Worm (Caenorhabditis elegans) whole organism, L3 larva: ENCODE measurements around the gene grl-13.

Source experiments
- R02D3.7 ChIP-seq: fragments of 150-350 bp; optimal IDR thresholded peaks from 2 replicates; lab custom pipeline; 2014; ENCODE audit warnings: missing biosample characterization, missing genetic modification characterization
- ZK546.5 ChIP-seq: sonication (generic microtip); optimal IDR thresholded peaks from 2 replicates; lab custom pipeline; 2017; ENCODE audit warnings: missing biosample characterization, missing genetic modification characterization
- aly-2 ChIP-seq: fragments of 150-350 bp; optimal IDR thresholded peaks from 2 replicates; lab custom pipeline; 2014; ENCODE audit warnings: missing biosample characterization, missing genetic modification characterization
- ceh-28 ChIP-seq: fragments of 150-350 bp; optimal IDR thresholded peaks from 2 replicates; lab custom pipeline; 2014; ENCODE audit warnings: missing biosample characterization, missing genetic modification reagents, missing genetic modification characterization
- egl-27 ChIP-seq: sonication (generic microtip); optimal IDR thresholded peaks from 4 replicates; lab custom pipeline; 2017; ENCODE audit warnings: missing biosample characterization, missing genetic modification reagents, missing genetic modification characterization
- egl-5 ChIP-seq: fragments of 150-350 bp; optimal IDR thresholded peaks from 2 replicates; lab custom pipeline; 2017; ENCODE audit warnings: missing biosample characterization, missing genetic modification reagents, missing genetic modification characterization, inconsistent platforms
- elt-1 ChIP-seq: fragments of 150-350 bp; optimal IDR thresholded peaks from 2 replicates; lab custom pipeline; 2014; ENCODE audit warnings: missing biosample characterization, missing genetic modification characterization
- elt-2 ChIP-seq: sonication (generic microtip); optimal IDR thresholded peaks from 2 replicates; lab custom pipeline; 2016; ENCODE audit warnings: missing genetic modification reagents, mild to moderate bottlenecking, missing genetic modification characterization, missing compliant biosample characterization
- elt-3 ChIP-seq, 3 experiments: fragments of 150-350 bp in 1 of 3; sonication (generic microtip) in 2 of 3; optimal IDR thresholded peaks; 2 replicates in 2 of 3; 4 replicates in 1 of 3; lab custom pipeline; 2014 to 2017; ENCODE audit warnings: missing biosample characterization in 3 of 3, missing genetic modification characterization in 3 of 3
- fkh-10 ChIP-seq: sonication (generic microtip); optimal IDR thresholded peaks from 2 replicates; lab custom pipeline; 2017; ENCODE audit warnings: missing biosample characterization, missing genetic modification reagents, missing genetic modification characterization
- fkh-2 ChIP-seq: fragments of 150-350 bp; optimal IDR thresholded peaks from 2 replicates; lab custom pipeline; 2014; ENCODE audit warnings: missing biosample characterization, missing genetic modification reagents, missing genetic modification characterization
- fos-1 ChIP-seq: fragments of 150-350 bp; optimal IDR thresholded peaks from 2 replicates; lab custom pipeline; 2014; ENCODE audit warnings: missing biosample characterization, missing genetic modification characterization
- hmg-11 ChIP-seq: sonication (generic microtip); optimal IDR thresholded peaks from 2 replicates; lab custom pipeline; 2016; ENCODE audit warnings: missing genetic modification characterization, missing compliant biosample characterization
- jun-1 ChIP-seq: fragments of 150-350 bp; optimal IDR thresholded peaks from 2 replicates; lab custom pipeline; 2014; ENCODE audit warnings: missing biosample characterization, missing genetic modification reagents, missing genetic modification characterization
- lin-15B ChIP-seq: fragments of 150-350 bp; optimal IDR thresholded peaks from 2 replicates; lab custom pipeline; 2014; ENCODE audit warnings: missing biosample characterization, missing genetic modification characterization
- lin-39 ChIP-seq: fragments of 150-350 bp; optimal IDR thresholded peaks from 2 replicates; lab custom pipeline; 2018; ENCODE audit warnings: missing biosample characterization, missing genetic modification reagents, missing genetic modification characterization
- mdl-1 ChIP-seq: fragments of 150-350 bp; optimal IDR thresholded peaks from 2 replicates; lab custom pipeline; 2014; ENCODE audit warnings: missing biosample characterization, missing genetic modification characterization
- mml-1 ChIP-seq: fragments of 150-350 bp; sonication (generic microtip); optimal IDR thresholded peaks from 3 replicates; lab custom pipeline; 2014; ENCODE audit warnings: missing biosample characterization, missing genetic modification characterization
- nfya-1 ChIP-seq: sonication (generic microtip); optimal IDR thresholded peaks from 2 replicates; lab custom pipeline; 2017; ENCODE audit warnings: missing genetic modification characterization, mild to moderate bottlenecking, missing compliant biosample characterization, antibody characterized with exemption, moderate library complexity; ENCODE audit not compliant: insufficient read depth
- nhr-11 ChIP-seq: fragments of 150-350 bp; optimal IDR thresholded peaks from 2 replicates; lab custom pipeline; 2014; ENCODE audit warnings: missing biosample characterization, missing genetic modification characterization
- nhr-12 ChIP-seq: fragments of 150-350 bp; optimal IDR thresholded peaks from 2 replicates; lab custom pipeline; 2014; ENCODE audit warnings: missing biosample characterization, missing genetic modification characterization
- nhr-23 ChIP-seq: fragments of 150-350 bp; optimal IDR thresholded peaks from 2 replicates; lab custom pipeline; 2014; ENCODE audit warnings: missing biosample characterization, missing genetic modification reagents, missing genetic modification characterization
- nhr-237 ChIP-seq: fragments of 150-350 bp; optimal IDR thresholded peaks from 2 replicates; lab custom pipeline; 2014; ENCODE audit warnings: missing biosample characterization, missing genetic modification characterization
- nhr-25 ChIP-seq: sonication (generic microtip); optimal IDR thresholded peaks from 2 replicates; lab custom pipeline; 2017; ENCODE audit warnings: missing biosample characterization, missing genetic modification characterization
- nhr-28 ChIP-seq: fragments of 150-350 bp; optimal IDR thresholded peaks from 2 replicates; lab custom pipeline; 2014; ENCODE audit warnings: missing biosample characterization, missing genetic modification characterization
- nhr-43 ChIP-seq: sonication (generic microtip); optimal IDR thresholded peaks from 2 replicates; lab custom pipeline; 2016; ENCODE audit warnings: mild to moderate bottlenecking, missing genetic modification characterization, missing compliant biosample characterization; ENCODE audit not compliant: poor library complexity, severe bottlenecking
- nhr-67 ChIP-seq: fragments of 150-350 bp; optimal IDR thresholded peaks from 2 replicates; lab custom pipeline; 2014; ENCODE audit warnings: missing biosample characterization, missing genetic modification characterization
- pha-4 ChIP-seq: fragments of 150-350 bp; optimal IDR thresholded peaks from 2 replicates; lab custom pipeline; 2014; ENCODE audit warnings: missing biosample characterization, missing genetic modification reagents, missing genetic modification characterization
- pqm-1 ChIP-seq: fragments of 150-350 bp; optimal IDR thresholded peaks from 2 replicates; lab custom pipeline; 2017; ENCODE audit warnings: missing biosample characterization, missing genetic modification characterization, inconsistent platforms
- sea-2 ChIP-seq: fragments of 150-350 bp; sonication (generic microtip); optimal IDR thresholded peaks from 4 replicates; lab custom pipeline; 2014; ENCODE audit warnings: missing biosample characterization, missing genetic modification reagents, missing genetic modification characterization
- skn-1 ChIP-seq: fragments of 150-350 bp; optimal IDR thresholded peaks from 2 replicates; lab custom pipeline; 2014; ENCODE audit warnings: missing biosample characterization, missing genetic modification characterization
- tbx-2 ChIP-seq: sonication (generic microtip); optimal IDR thresholded peaks from 2 replicates; lab custom pipeline; 2016; ENCODE audit warnings: mild to moderate bottlenecking, missing genetic modification characterization, missing compliant biosample characterization
- unc-62 ChIP-seq: fragments of 150-350 bp; sonication (generic microtip); optimal IDR thresholded peaks from 4 replicates; lab custom pipeline; 2014; ENCODE audit warnings: missing biosample characterization, missing genetic modification reagents, missing genetic modification characterization
- zag-1 ChIP-seq: fragments of 150-350 bp; optimal IDR thresholded peaks from 2 replicates; lab custom pipeline; 2014; ENCODE audit warnings: missing biosample characterization, missing genetic modification characterization

grl-13 gene

ce11 chrV:4398884-4399283 is 34.5 kb upstream of the grl-13 start:
- no peak for TF ChIP-seq jun-1 (tag; lab: Kevin White, UChicago)
- no peak for TF ChIP-seq sea-2 (GFP tag; lab: Kevin White, UChicago)
- no peak for TF ChIP-seq fkh-2
- no peak for TF ChIP-seq nhr-12
- no peak for TF ChIP-seq nhr-11 (tag; lab: Kevin White, UChicago)
- TF ChIP-seq, all 47 proteins: peak for 0

ce11 chrV:4398127-4398526 is 33.7 kb upstream of the grl-13 start:
- TF ChIP-seq nhr-237 (tag; lab: Kevin White, UChicago) (no peak), elt-2 (tag; lab: Kevin White, UChicago) (no peak), fkh-10 (no peak), ZK546.5 (tag; lab: Kevin White, UChicago) (no peak), lin-15B (tag; lab: Kevin White, UChicago) (no peak), zag-1 (tag; lab: Kevin White, UChicago) (no peak)

- no peak for TF ChIP-seq elt-1 (tag; lab: Kevin White, UChicago)
- TF ChIP-seq pha-4 (tag; lab: Kevin White, UChicago) = no peak
- no peak for TF ChIP-seq nhr-25
- TF ChIP-seq mdl-1 (tag; lab: Kevin White, UChicago) = no peak
- TF ChIP-seq hmg-11 = no peak
- TF ChIP-seq R02D3.7 (tag; lab: Kevin White, UChicago) = no peak
- no peak for TF ChIP-seq lin-15B (tag; lab: Kevin White, UChicago)
- TF ChIP-seq nfya-1 (tag; lab: Kevin White, UChicago) = no peak
- no peak for TF ChIP-seq ZK546.5 (tag; lab: Kevin White, UChicago)
- no peak for TF ChIP-seq fos-1 (tag; lab: Kevin White, UChicago)
- TF ChIP-seq skn-1 = no peak
- TF ChIP-seq unc-62 (GFP tag; lab: Kevin White, UChicago) = no peak
- TF ChIP-seq nhr-28 (tag; lab: Kevin White, UChicago) = no peak
- TF ChIP-seq egl-27 (tag; lab: Kevin White, UChicago) = no peak
- no peak for TF ChIP-seq nhr-67 (tag; lab: Kevin White, UChicago)
- TF ChIP-seq tbx-2 (tag; lab: Kevin White, UChicago) = no peak
Observed at ce11 chrV:4396257-4396656, 31.8 kb upstream of the grl-13 start, which contains the start of gene F13A2.3. Gene F13A2.3, minus strand, starts transcription at chrV:4396357.

ce11 chrV:4387916-4388315 is 23.5 kb upstream of the grl-13 start:
- TF ChIP-seq nfya-1 (tag; lab: Kevin White, UChicago) = peak; percentile 93
- no peak for TF ChIP-seq lin-15B (tag; lab: Kevin White, UChicago)
- TF ChIP-seq, all 47 proteins: peak for 1

DNA sequence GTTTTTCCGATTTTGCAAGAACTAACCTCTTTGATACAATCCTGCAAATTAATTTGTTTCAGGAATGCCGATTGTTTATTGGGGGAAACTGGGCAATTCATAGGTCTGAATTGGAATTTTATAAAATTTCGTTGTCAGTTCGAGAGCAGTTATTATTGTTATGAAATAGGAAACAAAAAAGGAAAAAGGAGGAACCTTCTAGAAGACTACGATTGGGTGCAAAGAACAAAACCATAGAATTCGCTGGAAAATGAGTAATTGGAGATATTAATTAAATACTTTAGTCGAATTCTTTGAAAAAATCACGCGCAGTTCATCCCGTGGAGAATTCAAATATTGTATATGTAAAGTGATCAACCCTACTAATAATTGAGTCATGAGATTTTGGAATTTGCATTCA is 23.0 kb upstream of the grl-13 start, which contains the start of gene F13A2.9:
Gene F13A2.9, minus strand, starts transcription at position 101 of the 400 bp plus-strand sequence.
- no peak for TF ChIP-seq elt-1 (tag; lab: Kevin White, UChicago)
- TF ChIP-seq nhr-43 (tag; lab: Kevin White, UChicago) = no peak
- TF ChIP-seq nfya-1 (tag; lab: Kevin White, UChicago) = no peak
- TF ChIP-seq fos-1 (tag; lab: Kevin White, UChicago) = no peak
- TF ChIP-seq elt-3 (tag; optimal IDR thresholded peaks at IDR 0.05; lab: Kevin White, UChicago) = no peak
- TF ChIP-seq R02D3.7 (tag; lab: Kevin White, UChicago) = no peak
- TF ChIP-seq fkh-10 = no peak
- TF ChIP-seq fkh-2 = no peak
- no peak for TF ChIP-seq ceh-28 (tag; lab: Kevin White, UChicago)
- TF ChIP-seq nhr-67 (tag; lab: Kevin White, UChicago) = no peak
- TF ChIP-seq mml-1 (tag; lab: Kevin White, UChicago) = no peak
- TF ChIP-seq nhr-11 (tag; lab: Kevin White, UChicago) = no peak
- no peak for TF ChIP-seq pqm-1 (tag; lab: Kevin White, UChicago)
- no peak for TF ChIP-seq egl-5 (tag; lab: Kevin White, UChicago)
- TF ChIP-seq nhr-23 (tag; lab: Kevin White, UChicago) = no peak
- TF ChIP-seq lin-39 = no peak
- no peak for TF ChIP-seq mdl-1 (tag; lab: Kevin White, UChicago)
- TF ChIP-seq aly-2 (tag; lab: Kevin White, UChicago) = no peak
